Worm (Caenorhabditis elegans): ENCODE results near the gene W03G1.5.

ce11 chrIV:548000-548399 is 41.7 kb upstream of the W03G1.5 start, which contains the start of gene F56A11.4:
- TF ChIP-seq T22C8.4 (GFP tag; IDR thresholded peaks at IDR 0.05) (no peak), tab-1 (GFP tag; IDR thresholded peaks at IDR 0.05) (no peak)

All from whole organism, midembryonic.